Fruit fly (Drosophila melanogaster) whole organism, embryonic: ENCODE data around the gene CG9550.

Source experiments
- Aef1 ChIP-seq: fragments of 200-800 bp; sonication (Bioruptor generic); IDR thresholded peaks from 3 replicates; pipeline ENCODE4 v1.3.6; 2022; ENCODE audit warnings: missing biosample characterization, missing genetic modification characterization
- Bgb ChIP-seq: fragments of 200-800 bp; sonication (Bioruptor generic); IDR thresholded peaks from 2 replicates; pipeline ENCODE4 v1.3.6; 2022; ENCODE audit warnings: missing biosample characterization, missing genetic modification characterization; ENCODE audit not compliant: partially characterized antibody
- CG12769 ChIP-seq: fragments of 200-800 bp; sonication (Bioruptor generic); optimal IDR thresholded peaks from 2 replicates; lab custom pipeline; 2019; ENCODE audit warnings: missing biosample characterization, mild to moderate bottlenecking, missing genetic modification characterization, moderate library complexity
- CG13624 ChIP-seq: fragments of 200-800 bp; sonication (Bioruptor generic); optimal IDR thresholded peaks from 2 replicates; lab custom pipeline; 2016; ENCODE audit warnings: missing biosample characterization, missing genetic modification characterization
- CG14014 ChIP-seq: fragments of 200-800 bp; sonication (Bioruptor generic); IDR thresholded peaks from 2 replicates; pipeline ENCODE4 v1.3.6; 2022; ENCODE audit warnings: missing biosample characterization, missing genetic modification characterization
- CG14667 ChIP-seq: fragments of 200-800 bp; sonication (Bioruptor generic); IDR thresholded peaks from 2 replicates; pipeline ENCODE4 v1.3.6; 2022; ENCODE audit warnings: missing biosample characterization, missing genetic modification characterization
- CG16815 ChIP-seq: fragments of 200-800 bp; sonication (Bioruptor generic); optimal IDR thresholded peaks from 3 replicates; lab custom pipeline; 2017; ENCODE audit warnings: missing biosample characterization, mild to moderate bottlenecking, missing genetic modification characterization
- CG16863 ChIP-seq: fragments of 200-800 bp; sonication (Bioruptor generic); optimal IDR thresholded peaks from 3 replicates; lab custom pipeline; 2016; ENCODE audit warnings: missing biosample characterization, missing genetic modification characterization
- CG17802 ChIP-seq: fragments of 200-800 bp; sonication (Bioruptor generic); optimal IDR thresholded peaks from 2 replicates; lab custom pipeline; 2018; ENCODE audit warnings: missing biosample characterization, mild to moderate bottlenecking, missing genetic modification characterization, moderate library complexity
- CG18011 ChIP-seq: fragments of 200-800 bp; sonication (Bioruptor generic); optimal IDR thresholded peaks from 2 replicates; lab custom pipeline; 2017; ENCODE audit warnings: missing biosample characterization, missing genetic modification characterization, mild to moderate bottlenecking, moderate library complexity, missing genotype
- CG18476 ChIP-seq: fragments of 200-800 bp; sonication (Bioruptor generic); optimal IDR thresholded peaks from 2 replicates; lab custom pipeline; 2016; ENCODE audit warnings: missing biosample characterization, mild to moderate bottlenecking, missing genetic modification characterization
- CG4617 ChIP-seq: fragments of 200-800 bp; sonication (Bioruptor generic); optimal IDR thresholded peaks from 3 replicates; lab custom pipeline; 2016; ENCODE audit warnings: missing biosample characterization, missing genetic modification characterization, borderline replicate concordance
- CG4707 ChIP-seq: fragments of 200-800 bp; sonication (Bioruptor generic); optimal IDR thresholded peaks from 2 replicates; lab custom pipeline; 2018; ENCODE audit warnings: missing biosample characterization, mild to moderate bottlenecking, missing genetic modification characterization, moderate library complexity
- CG4820 ChIP-seq: fragments of 200-800 bp; sonication (Bioruptor generic); optimal IDR thresholded peaks from 3 replicates; lab custom pipeline; 2016; ENCODE audit warnings: missing biosample characterization, missing genetic modification characterization
- CG7556 ChIP-seq: fragments of 200-800 bp; sonication (Bioruptor generic); optimal IDR thresholded peaks from 2 replicates; lab custom pipeline; 2017; ENCODE audit warnings: missing biosample characterization, mild to moderate bottlenecking, missing genetic modification characterization
- CG7987 ChIP-seq: fragments of 200-800 bp; sonication (Bioruptor generic); optimal IDR thresholded peaks from 2 replicates; lab custom pipeline; 2018; ENCODE audit warnings: missing biosample characterization, mild to moderate bottlenecking, missing genetic modification characterization, moderate library complexity
- CG8924 ChIP-seq: fragments of 200-800 bp; optimal IDR thresholded peaks from 3 replicates; lab custom pipeline; 2019; ENCODE audit warnings: missing biosample characterization, mild to moderate bottlenecking, missing genetic modification characterization, moderate library complexity
- Dad ChIP-seq: fragments of 200-800 bp; sonication (Bioruptor generic); optimal IDR thresholded peaks from 3 replicates; lab custom pipeline; 2016; ENCODE audit warnings: missing biosample characterization, missing genetic modification characterization
- ERR ChIP-seq: fragments of 200-800 bp; sonication (Bioruptor generic); optimal IDR thresholded peaks from 2 replicates; lab custom pipeline; 2016; ENCODE audit warnings: missing biosample characterization, missing genetic modification characterization
- Ets65A ChIP-seq: fragments of 200-800 bp; sonication (Bioruptor generic); peaks from one replicate; lab custom pipeline; 2016; ENCODE audit warnings: missing biosample characterization, missing genetic modification characterization
- Fer3 ChIP-seq: fragments of 200-800 bp; sonication (Bioruptor generic); optimal IDR thresholded peaks from 2 replicates; lab custom pipeline; 2018; ENCODE audit warnings: missing biosample characterization, mild to moderate bottlenecking, missing genetic modification characterization, moderate library complexity
- Lhr ChIP-seq: fragments of 200-800 bp; sonication (Bioruptor generic); optimal IDR thresholded peaks from 3 replicates; lab custom pipeline; 2017; ENCODE audit warnings: mild to moderate bottlenecking, missing biosample characterization, missing genetic modification reagents, missing genetic modification characterization
- MBD-R2 ChIP-seq: fragments of 200-800 bp; sonication (Bioruptor generic); IDR thresholded peaks from 2 replicates; pipeline ENCODE4 v1.3.6; 2022; ENCODE audit warnings: missing biosample characterization, missing genetic modification characterization
- Mad ChIP-seq: fragments of 200-800 bp; sonication (Bioruptor generic); optimal IDR thresholded peaks from 2 replicates; lab custom pipeline; 2016; ENCODE audit warnings: missing biosample characterization, missing genetic modification characterization
- Nf-YB ChIP-seq: fragments of 200-800 bp; sonication (Bioruptor generic); optimal IDR thresholded peaks from 3 replicates; lab custom pipeline; 2019; ENCODE audit warnings: missing biosample characterization, mild to moderate bottlenecking, missing genetic modification characterization, moderate library complexity
- Oaz ChIP-seq: fragments of 200-800 bp; sonication (Bioruptor generic); IDR thresholded peaks from 2 replicates; pipeline ENCODE4 v1.3.6; 2022; ENCODE audit warnings: missing biosample characterization, missing genetic modification characterization
- Rfx ChIP-seq: fragments of 200-800 bp; sonication (Bioruptor generic); IDR thresholded peaks from 2 replicates; pipeline ENCODE4 v1.3.6; 2022; ENCODE audit warnings: missing biosample characterization, missing genetic modification characterization
- ara ChIP-seq: fragments of 200-800 bp; sonication (Bioruptor generic); IDR thresholded peaks from 2 replicates; pipeline ENCODE4 v1.3.6; 2022; ENCODE audit warnings: missing biosample characterization, missing genetic modification characterization
- ash1 ChIP-seq: fragments of 200-800 bp; sonication (Bioruptor generic); optimal IDR thresholded peaks from 2 replicates; lab custom pipeline; 2018; ENCODE audit warnings: missing biosample characterization, mild to moderate bottlenecking, missing genetic modification characterization
- bsh ChIP-seq, 2 experiments: fragments of 200-800 bp; sonication (Bioruptor generic); optimal IDR thresholded peaks; 2 replicates each; lab custom pipeline; 2017 to 2018; ENCODE audit warnings: mild to moderate bottlenecking in 2 of 2, missing biosample characterization in 2 of 2, missing genetic modification characterization in 2 of 2, moderate library complexity in 1 of 2
- chinmo ChIP-seq: fragments of 200-800 bp; sonication (Bioruptor generic); IDR thresholded peaks from 4 replicates; pipeline ENCODE4 v1.3.6; 2022; ENCODE audit warnings: missing biosample characterization, missing genetic modification characterization; ENCODE audit not compliant: partially characterized antibody
- crp ChIP-seq, 2 experiments: fragments of 200-800 bp; sonication (Bioruptor generic); optimal IDR thresholded peaks; 2 replicates in 1 of 2; 3 replicates in 1 of 2; lab custom pipeline; 2017; ENCODE audit warnings: missing biosample characterization in 2 of 2, missing genetic modification characterization in 2 of 2, mild to moderate bottlenecking in 1 of 2, moderate library complexity in 1 of 2
- dan ChIP-seq: fragments of 200-800 bp; sonication (Bioruptor generic); IDR thresholded peaks from 2 replicates; pipeline ENCODE4 v1.3.6; 2022; ENCODE audit warnings: missing biosample characterization, missing genetic modification characterization
- dm ChIP-seq: fragments of 200-800 bp; sonication (Bioruptor generic); optimal IDR thresholded peaks from 3 replicates; lab custom pipeline; 2016; ENCODE audit warnings: missing biosample characterization, missing genetic modification characterization
- h ChIP-seq: fragments of >200 bp; optimal IDR thresholded peaks from 2 replicates; lab custom pipeline; 2017
- her ChIP-seq: fragments of 200-800 bp; sonication (Bioruptor generic); optimal IDR thresholded peaks from 2 replicates; lab custom pipeline; 2016; ENCODE audit warnings: missing biosample characterization, missing genetic modification characterization
- ind ChIP-seq: fragments of 200-800 bp; sonication (Bioruptor generic); optimal IDR thresholded peaks from 3 replicates; lab custom pipeline; 2016; ENCODE audit warnings: missing biosample characterization, missing genetic modification characterization
- onecut ChIP-seq: fragments of 200-800 bp; sonication (Bioruptor generic); IDR thresholded peaks from 2 replicates; pipeline ENCODE4 v1.3.6; 2022; ENCODE audit warnings: missing biosample characterization, missing genetic modification characterization
- phol ChIP-seq: fragments of 200-800 bp; sonication (Bioruptor generic); optimal IDR thresholded peaks from 3 replicates; lab custom pipeline; 2018; ENCODE audit warnings: missing biosample characterization, mild to moderate bottlenecking, missing genetic modification characterization, moderate library complexity
- seq ChIP-seq: fragments of 200-800 bp; sonication (Bioruptor generic); IDR thresholded peaks from 2 replicates; pipeline ENCODE4 v1.3.6; 2022; ENCODE audit warnings: missing biosample characterization, missing genetic modification characterization
- wor ChIP-seq: fragments of 200-800 bp; sonication (Bioruptor generic); IDR thresholded peaks from 2 replicates; pipeline ENCODE4 v1.3.6; 2022; ENCODE audit warnings: missing biosample characterization, missing genetic modification characterization
- zen ChIP-seq: fragments of 200-800 bp; sonication (Bioruptor generic); optimal IDR thresholded peaks from 3 replicates; lab custom pipeline; 2018; ENCODE audit warnings: missing biosample characterization, mild to moderate bottlenecking, missing genetic modification characterization, moderate library complexity

The CG9550 gene

dm6 chr2L:6467509-6467908 lies 29.3 kb upstream of the CG9550 start, which contains the start of gene HemK1 (continued):
- TF ChIP-seq Lhr (GFP tag; lab: Kevin White, UChicago) (peak; percentile 43), CG4617 (GFP tag; lab: Kevin White, UChicago) (peak; percentile 55), Bgb (peak; percentile 70), Mad (GFP tag; lab: Kevin White, UChicago) (no peak), CG13624 (GFP tag; lab: Kevin White, UChicago) (peak; percentile 9), Nf-YB (GFP tag; lab: Kevin White, UChicago) (peak; percentile 7), CG14667 (GFP tag; lab: Robert Waterston, UW) (no peak), wor (no peak), crp (GFP tag; optimal IDR thresholded peaks at IDR 0.05; lab: Kevin White, UChicago) (peak in 1 of 2 experiments; percentile 2), CG16863 (no peak), zen (peak; percentile 28), Dad (GFP tag; lab: Kevin White, UChicago) (peak; percentile 21), CG8924 (peak; percentile 3), dan (GFP tag; lab: Robert Waterston, UW) (no peak), CG16815 (no peak), Fer3 (tag; lab: Kevin White, UChicago) (no peak), dm (GFP tag; lab: Kevin White, UChicago) (no peak), her (GFP tag; lab: Kevin White, UChicago) (peak; percentile 27), CG14014 (no peak), ash1 (GFP tag; lab: Kevin White, UChicago) (no peak), MBD-R2 (GFP tag; lab: Robert Waterston, UW) (peak; percentile 86), h (lab: Kevin White, UChicago) (no peak), ara (GFP tag; lab: Robert Waterston, UW) (no peak), bsh (GFP tag; optimal IDR thresholded peaks at IDR 0.05; lab: Kevin White, UChicago) (no peak), CG4820 (GFP tag; lab: Kevin White, UChicago) (no peak), CG18011 (GFP tag; lab: Kevin White, UChicago) (no peak), CG7556 (no peak), Rfx (GFP tag; lab: Robert Waterston, UW) (peak; percentile 40; the same call in 1 of the 2 replicates), Oaz (GFP tag; lab: Robert Waterston, UW) (no peak), Ets65A (peak; percentile 83), Aef1 (GFP tag; lab: Robert Waterston, UW) (no peak), CG12769 (tag; lab: Kevin White, UChicago) (peak; percentile 50), phol (tag; lab: Kevin White, UChicago) (peak; percentile 23), CG7987 (GFP tag; lab: Kevin White, UChicago) (peak; percentile 53), ind (GFP tag; lab: Kevin White, UChicago) (no peak), CG18476 (GFP tag; lab: Kevin White, UChicago) (no peak), seq (GFP tag; lab: Robert Waterston, UW) (no peak), CG17802 (no peak), chinmo (GFP tag; lab: Robert Waterston, UW) (peak; percentile 56; the same call in 1 of the 4 replicates), ERR (GFP tag; lab: Kevin White, UChicago) (peak; percentile 18), onecut (GFP tag; lab: Robert Waterston, UW) (peak; percentile 78), CG4707 (GFP tag; lab: Kevin White, UChicago) (peak; percentile 5)
- TF ChIP-seq, all 482 proteins: peak for 107
